Worm (Caenorhabditis elegans) whole organism, L3 larva: ENCODE measurements around the gene lbp-8.
A peak's percentile ranks its signal among the peaks of the same experiment; 100 is the strongest.

Source experiments
- R02D3.7 ChIP-seq: fragments of 150-350 bp; optimal IDR thresholded peaks from 2 replicates; lab custom pipeline; 2014; ENCODE audit warnings: missing biosample characterization, missing genetic modification characterization
- aly-2 ChIP-seq: fragments of 150-350 bp; optimal IDR thresholded peaks from 2 replicates; lab custom pipeline; 2014; ENCODE audit warnings: missing biosample characterization, missing genetic modification characterization
- ama-1 ChIP-seq: fragments of 150-350 bp; optimal IDR thresholded peaks from 2 replicates; lab custom pipeline; 2018
- ceh-16 ChIP-seq: sonication (generic microtip); optimal IDR thresholded peaks from 2 replicates; lab custom pipeline; 2017; ENCODE audit warnings: missing biosample characterization, missing genetic modification characterization
- ceh-28 ChIP-seq: fragments of 150-350 bp; optimal IDR thresholded peaks from 2 replicates; lab custom pipeline; 2014; ENCODE audit warnings: missing biosample characterization, missing genetic modification reagents, missing genetic modification characterization
- daf-12 ChIP-seq: fragments of 150-350 bp; optimal IDR thresholded peaks from 2 replicates; lab custom pipeline; 2014; ENCODE audit warnings: missing biosample characterization, missing genetic modification reagents, missing genetic modification characterization
- egl-5 ChIP-seq: fragments of 150-350 bp; optimal IDR thresholded peaks from 2 replicates; lab custom pipeline; 2017; ENCODE audit warnings: missing biosample characterization, missing genetic modification reagents, missing genetic modification characterization, inconsistent platforms
- elt-1 ChIP-seq: fragments of 150-350 bp; optimal IDR thresholded peaks from 2 replicates; lab custom pipeline; 2014; ENCODE audit warnings: missing biosample characterization, missing genetic modification characterization
- elt-2 ChIP-seq: sonication (generic microtip); optimal IDR thresholded peaks from 2 replicates; lab custom pipeline; 2016; ENCODE audit warnings: missing genetic modification reagents, mild to moderate bottlenecking, missing genetic modification characterization, missing compliant biosample characterization
- elt-3 ChIP-seq, 3 experiments: fragments of 150-350 bp in 1 of 3; sonication (generic microtip) in 2 of 3; optimal IDR thresholded peaks; 2 replicates in 2 of 3; 4 replicates in 1 of 3; lab custom pipeline; 2014 to 2017; ENCODE audit warnings: missing biosample characterization in 3 of 3, missing genetic modification characterization in 3 of 3
- eor-1 ChIP-seq, 2 experiments: fragments of 150-350 bp; optimal IDR thresholded peaks; 2 replicates each; lab custom pipeline; 2014 to 2018; ENCODE audit warnings: missing biosample characterization in 2 of 2, missing genetic modification characterization in 2 of 2
- fos-1 ChIP-seq: fragments of 150-350 bp; optimal IDR thresholded peaks from 2 replicates; lab custom pipeline; 2014; ENCODE audit warnings: missing biosample characterization, missing genetic modification characterization
- hmg-11 ChIP-seq: sonication (generic microtip); optimal IDR thresholded peaks from 2 replicates; lab custom pipeline; 2016; ENCODE audit warnings: missing genetic modification characterization, missing compliant biosample characterization
- lin-15B ChIP-seq: fragments of 150-350 bp; optimal IDR thresholded peaks from 2 replicates; lab custom pipeline; 2014; ENCODE audit warnings: missing biosample characterization, missing genetic modification characterization
- lin-39 ChIP-seq: fragments of 150-350 bp; optimal IDR thresholded peaks from 2 replicates; lab custom pipeline; 2018; ENCODE audit warnings: missing biosample characterization, missing genetic modification reagents, missing genetic modification characterization
- mml-1 ChIP-seq: fragments of 150-350 bp; sonication (generic microtip); optimal IDR thresholded peaks from 3 replicates; lab custom pipeline; 2014; ENCODE audit warnings: missing biosample characterization, missing genetic modification characterization
- nhr-11 ChIP-seq: fragments of 150-350 bp; optimal IDR thresholded peaks from 2 replicates; lab custom pipeline; 2014; ENCODE audit warnings: missing biosample characterization, missing genetic modification characterization
- nhr-12 ChIP-seq: fragments of 150-350 bp; optimal IDR thresholded peaks from 2 replicates; lab custom pipeline; 2014; ENCODE audit warnings: missing biosample characterization, missing genetic modification characterization
- nhr-23 ChIP-seq: fragments of 150-350 bp; optimal IDR thresholded peaks from 2 replicates; lab custom pipeline; 2014; ENCODE audit warnings: missing biosample characterization, missing genetic modification reagents, missing genetic modification characterization
- nhr-237 ChIP-seq: fragments of 150-350 bp; optimal IDR thresholded peaks from 2 replicates; lab custom pipeline; 2014; ENCODE audit warnings: missing biosample characterization, missing genetic modification characterization
- nhr-25 ChIP-seq: sonication (generic microtip); optimal IDR thresholded peaks from 2 replicates; lab custom pipeline; 2017; ENCODE audit warnings: missing biosample characterization, missing genetic modification characterization
- nhr-28 ChIP-seq: fragments of 150-350 bp; optimal IDR thresholded peaks from 2 replicates; lab custom pipeline; 2014; ENCODE audit warnings: missing biosample characterization, missing genetic modification characterization
- nhr-43 ChIP-seq: sonication (generic microtip); optimal IDR thresholded peaks from 2 replicates; lab custom pipeline; 2016; ENCODE audit warnings: mild to moderate bottlenecking, missing genetic modification characterization, missing compliant biosample characterization; ENCODE audit not compliant: poor library complexity, severe bottlenecking
- nhr-67 ChIP-seq: fragments of 150-350 bp; optimal IDR thresholded peaks from 2 replicates; lab custom pipeline; 2014; ENCODE audit warnings: missing biosample characterization, missing genetic modification characterization
- nhr-76 ChIP-seq: fragments of 150-350 bp; sonication (generic microtip); optimal IDR thresholded peaks from 5 replicates; lab custom pipeline; 2014; ENCODE audit warnings: missing biosample characterization, missing genetic modification characterization
- nhr-77 ChIP-seq: fragments of 150-350 bp; optimal IDR thresholded peaks from 2 replicates; lab custom pipeline; 2014; ENCODE audit warnings: missing biosample characterization, missing genetic modification characterization
- pha-4 ChIP-seq: fragments of 150-350 bp; optimal IDR thresholded peaks from 2 replicates; lab custom pipeline; 2014; ENCODE audit warnings: missing biosample characterization, missing genetic modification reagents, missing genetic modification characterization
- pqm-1 ChIP-seq: fragments of 150-350 bp; optimal IDR thresholded peaks from 2 replicates; lab custom pipeline; 2017; ENCODE audit warnings: missing biosample characterization, missing genetic modification characterization, inconsistent platforms
- sea-2 ChIP-seq: fragments of 150-350 bp; sonication (generic microtip); optimal IDR thresholded peaks from 4 replicates; lab custom pipeline; 2014; ENCODE audit warnings: missing biosample characterization, missing genetic modification reagents, missing genetic modification characterization
- skn-1 ChIP-seq: fragments of 150-350 bp; optimal IDR thresholded peaks from 2 replicates; lab custom pipeline; 2014; ENCODE audit warnings: missing biosample characterization, missing genetic modification characterization
- snpc-4 ChIP-seq: fragments of 150-350 bp; optimal IDR thresholded peaks from 2 replicates; lab custom pipeline; 2014; ENCODE audit warnings: missing biosample characterization, missing genetic modification characterization
- unc-39 ChIP-seq: sonication (generic microtip); optimal IDR thresholded peaks from 4 replicates; lab custom pipeline; 2017; ENCODE audit warnings: missing biosample characterization, missing genetic modification characterization
- unc-62 ChIP-seq: fragments of 150-350 bp; sonication (generic microtip); optimal IDR thresholded peaks from 4 replicates; lab custom pipeline; 2014; ENCODE audit warnings: missing biosample characterization, missing genetic modification reagents, missing genetic modification characterization
- zag-1 ChIP-seq: fragments of 150-350 bp; optimal IDR thresholded peaks from 2 replicates; lab custom pipeline; 2014; ENCODE audit warnings: missing biosample characterization, missing genetic modification characterization
- ztf-4 ChIP-seq: fragments of 150-350 bp; optimal IDR thresholded peaks from 2 replicates; lab custom pipeline; 2014; ENCODE audit warnings: missing biosample characterization, missing genetic modification characterization

lbp-8 gene

DNA sequence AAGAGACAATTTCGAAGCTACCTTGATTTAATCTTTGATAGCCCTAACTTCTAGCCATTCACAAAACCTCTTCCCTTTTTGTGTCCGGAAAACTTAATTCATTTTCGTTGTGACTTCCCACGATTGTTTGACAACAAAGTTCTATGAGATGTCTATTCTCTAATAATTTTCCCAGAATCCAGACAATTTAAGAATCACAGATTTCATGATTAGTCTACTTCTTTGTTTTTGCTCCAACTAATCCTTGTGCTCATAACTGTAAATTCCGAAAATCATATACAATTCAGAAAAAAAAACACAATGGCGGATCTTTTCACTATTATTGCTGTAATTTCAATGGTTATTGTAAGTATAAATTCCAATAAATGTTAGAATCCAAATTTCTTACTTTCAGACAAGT is 28.1 kb upstream of the lbp-8 start, which contains the start of gene srx-137:
srx-137 (plus strand) TSS at position 301 of the 400 bp plus-strand sequence.
- TF ChIP-seq fos-1 (tag; lab: Kevin White, UChicago) (no peak), nhr-12 (tag; lab: Kevin White, UChicago) (no peak), aly-2 (tag; lab: Kevin White, UChicago) (no peak), ceh-16 (tag; lab: Kevin White, UChicago) (no peak), mml-1 (tag; lab: Kevin White, UChicago) (no peak), zag-1 (tag; lab: Kevin White, UChicago) (no peak), nhr-23 (tag; lab: Kevin White, UChicago) (no peak), snpc-4 (tag; lab: Kevin White, UChicago) (no peak), nhr-67 (tag; lab: Kevin White, UChicago) (no peak), R02D3.7 (no peak), skn-1 (tag; lab: Kevin White, UChicago) (no peak), lin-39 (no peak), ceh-28 (tag; lab: Kevin White, UChicago) (no peak), elt-1 (tag; lab: Kevin White, UChicago) (no peak), nhr-28 (tag; lab: Kevin White, UChicago) (no peak), pqm-1 (tag; lab: Kevin White, UChicago) (no peak), sea-2 (GFP tag; lab: Kevin White, UChicago) (no peak)

DNA sequence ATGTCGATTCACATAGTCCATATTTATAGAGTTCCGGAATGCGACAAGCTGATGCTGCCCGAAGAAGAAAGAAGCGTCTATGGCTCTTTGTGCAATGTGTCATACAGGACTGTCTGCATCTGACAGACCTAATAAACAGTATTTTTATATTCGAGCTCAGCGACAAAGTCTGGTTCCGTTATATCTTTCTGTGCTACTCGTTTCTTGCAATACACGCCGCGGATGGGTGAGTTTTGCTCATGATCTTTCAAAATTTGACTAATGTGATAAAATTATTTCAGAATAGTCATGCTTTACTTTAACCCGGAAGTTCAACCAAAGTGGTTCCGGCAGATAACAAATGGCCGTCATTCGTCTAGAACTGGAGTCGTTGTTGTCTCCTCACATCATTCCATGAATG is 26.9 kb upstream of the lbp-8 start:
- TF ChIP-seq nhr-28 (tag; lab: Kevin White, UChicago) (no peak), ama-1 (lab: Kevin White, UChicago) (no peak), nhr-76 (tag; lab: Kevin White, UChicago) (no peak), ztf-4 (tag; lab: Kevin White, UChicago) (no peak), skn-1 (tag; lab: Kevin White, UChicago) (no peak), eor-1 (tag; optimal IDR thresholded peaks at IDR 0.05; lab: Kevin White, UChicago) (no peak), elt-1 (tag; lab: Kevin White, UChicago) (no peak), pha-4 (tag; lab: Kevin White, UChicago) (no peak), elt-3 (tag; optimal IDR thresholded peaks at IDR 0.05; lab: Kevin White, UChicago) (no peak), snpc-4 (tag; lab: Kevin White, UChicago) (no peak), nhr-237 (tag; lab: Kevin White, UChicago) (no peak), nhr-43 (tag; lab: Kevin White, UChicago) (no peak), nhr-77 (no peak), nhr-11 (tag; lab: Kevin White, UChicago) (no peak)
- TF ChIP-seq, all 47 proteins: peak for 0

DNA sequence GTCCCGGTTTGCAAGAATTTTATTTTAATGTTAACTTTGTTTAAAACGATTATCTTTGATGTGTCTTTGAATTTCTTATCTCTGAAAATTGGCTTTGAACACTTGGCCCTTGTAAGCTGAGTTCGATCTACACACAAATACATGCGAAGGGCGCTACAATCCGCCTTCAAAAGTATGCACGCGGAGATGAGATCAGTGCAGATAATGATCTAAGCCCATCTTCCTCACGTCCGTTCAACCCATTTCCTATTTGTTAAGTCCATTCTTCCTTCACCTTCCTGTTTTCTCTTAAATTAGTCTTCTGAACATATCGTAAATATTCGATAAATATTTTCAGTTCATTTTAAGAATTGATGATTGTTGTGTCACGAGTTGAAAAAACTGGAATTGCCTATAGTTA is 24.2 kb upstream of the lbp-8 start, which contains the start of gene nhr-175:
nhr-175 (plus strand) TSS at position 339 of the 400 bp plus-strand sequence.
- no peak for TF ChIP-seq ceh-16 (tag; lab: Kevin White, UChicago)
- TF ChIP-seq daf-12 (tag; lab: Kevin White, UChicago) = no peak
- no peak for TF ChIP-seq hmg-11 (tag; lab: Kevin White, UChicago)
- TF ChIP-seq nhr-25 (tag; lab: Kevin White, UChicago) = peak; percentile 52
- TF ChIP-seq unc-62 = no peak
- TF ChIP-seq nhr-76 (tag; lab: Kevin White, UChicago) = no peak
- no peak for TF ChIP-seq R02D3.7
- no peak for TF ChIP-seq nhr-43 (tag; lab: Kevin White, UChicago)
- TF ChIP-seq egl-5 = no peak
- TF ChIP-seq elt-1 (tag; lab: Kevin White, UChicago) = peak; percentile 92
- peak; percentile 50 for TF ChIP-seq nhr-23 (tag; lab: Kevin White, UChicago)

DNA sequence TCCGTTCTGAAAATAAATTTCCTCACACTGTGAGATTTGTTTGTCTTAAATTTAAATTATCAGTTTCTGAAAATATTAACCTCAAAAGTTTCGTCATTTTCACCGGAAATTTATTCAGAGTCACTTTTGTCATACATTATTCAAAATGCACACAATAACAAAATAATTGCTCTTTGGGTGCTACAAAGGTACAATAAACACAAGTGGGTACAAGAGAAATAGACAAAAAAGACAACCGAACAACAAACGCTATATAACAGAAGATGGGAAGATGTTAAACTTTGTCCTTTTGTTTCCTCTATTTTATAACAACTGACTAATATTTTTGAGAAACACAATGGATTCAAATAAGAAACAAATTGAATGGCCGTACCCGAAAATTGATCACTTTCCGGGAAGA is 21.0 kb upstream of the lbp-8 start:
- TF ChIP-seq pqm-1 (tag; lab: Kevin White, UChicago) = peak; percentile 2
- TF ChIP-seq eor-1 (tag; optimal IDR thresholded peaks at IDR 0.05; lab: Kevin White, UChicago) = no peak
- TF ChIP-seq unc-39 (tag; lab: Kevin White, UChicago) = no peak
- TF ChIP-seq nhr-76 (tag; lab: Kevin White, UChicago) = no peak
- TF ChIP-seq lin-15B (tag; lab: Kevin White, UChicago) = no peak
- TF ChIP-seq nhr-11 (tag; lab: Kevin White, UChicago) = peak; percentile 98

DNA sequence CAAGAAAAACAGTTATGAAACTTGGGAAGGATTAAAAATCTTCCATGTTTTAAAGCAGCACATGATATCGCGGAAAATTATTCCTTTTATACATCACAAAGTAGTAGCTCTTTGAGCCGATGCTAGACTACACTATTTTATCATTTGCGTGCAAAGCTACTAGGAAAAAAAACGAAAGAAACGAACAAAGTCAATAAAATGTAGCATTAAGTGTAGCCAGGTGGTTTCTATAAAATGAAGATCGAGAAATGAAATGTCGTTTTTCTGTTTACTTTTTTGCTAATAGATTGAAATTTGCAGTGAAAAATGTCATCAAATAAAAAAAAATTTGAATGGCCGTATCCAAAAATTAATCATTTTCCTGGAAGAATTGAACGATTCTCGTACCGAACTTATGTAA is 17.7 kb upstream of the lbp-8 start, which contains the start of gene cpt-5:
cpt-5 (plus strand) TSS at position 301 of the 400 bp plus-strand sequence.
- TF ChIP-seq lin-39 = no peak
- no peak for TF ChIP-seq elt-2 (tag; lab: Kevin White, UChicago)
- no peak for TF ChIP-seq eor-1 (tag; optimal IDR thresholded peaks at IDR 0.05; lab: Kevin White, UChicago)
- no peak for TF ChIP-seq unc-39 (tag; lab: Kevin White, UChicago)
- TF ChIP-seq ceh-28 (tag; lab: Kevin White, UChicago) = no peak
- TF ChIP-seq egl-5 = no peak
- no peak for TF ChIP-seq nhr-28 (tag; lab: Kevin White, UChicago)
